Fruit fly (Drosophila melanogaster): ENCODE data around the gene Dip-B.
A peak's percentile ranks its signal among the peaks of the same experiment; 100 is the strongest.

The Dip-B gene

dm6 chr3R:13804971-13805603, 23.0 kb downstream of the Dip-B start (continued):
- no peak for TF ChIP-seq CG15073 (GFP tag; optimal IDR thresholded peaks at IDR 0.05)
- TF ChIP-seq CG18599 (GFP tag; optimal IDR thresholded peaks at IDR 0.05): peak; percentile 17
- no peak for TF ChIP-seq CG7357 (GFP tag; IDR thresholded peaks at IDR 0.05)
- TF ChIP-seq zen2 (GFP tag; IDR thresholded peaks at IDR 0.05; ENCODE audit: partially characterized antibody): 0 out of 3 replicates have a peak, but pooled peaks have one; percentile 46
- TF ChIP-seq zfh2 (GFP tag; optimal IDR thresholded peaks at IDR 0.05): no peak
- no peak for TF ChIP-seq CG10654 (GFP tag; optimal IDR thresholded peaks at IDR 0.05)
- peak; percentile 19 for TF ChIP-seq scrt (GFP tag; optimal IDR thresholded peaks at IDR 0.05)
- TF ChIP-seq CG34422 (GFP tag; IDR thresholded peaks at IDR 0.05): no peak
- no peak for TF ChIP-seq ase (GFP tag; IDR thresholded peaks at IDR 0.05)
- TF ChIP-seq CG8944 (GFP tag; optimal IDR thresholded peaks at IDR 0.05): no peak
- no peak for TF ChIP-seq sisA (GFP tag; IDR thresholded peaks at IDR 0.05)
- TF ChIP-seq GATAe (GFP tag; conservative IDR thresholded peaks at IDR 0.05): no peak
- TF ChIP-seq Hr78 (GFP tag; optimal IDR thresholded peaks at IDR 0.05): no peak
- no peak for TF ChIP-seq ssp (GFP tag; IDR thresholded peaks at IDR 0.05)
- TF ChIP-seq az2 (GFP tag; optimal IDR thresholded peaks at IDR 0.05): no peak
- TF ChIP-seq phol (tag; optimal IDR thresholded peaks at IDR 0.05): no peak
- TF ChIP-seq ttk (GFP tag; IDR thresholded peaks at IDR 0.05): peak; percentile 6; the same call in 1 of the 2 replicates
- TF ChIP-seq sug (tag; optimal IDR thresholded peaks at IDR 0.05): no peak
- no peak for TF ChIP-seq CG10462 (GFP tag; optimal IDR thresholded peaks at IDR 0.05)
- no peak for TF ChIP-seq CrebB (tag; optimal IDR thresholded peaks at IDR 0.05)
- TF ChIP-seq Lhr (GFP tag; optimal IDR thresholded peaks at IDR 0.05): no peak
- no peak for TF ChIP-seq CG13296 (GFP tag; optimal IDR thresholded peaks at IDR 0.05)
- TF ChIP-seq MESR4 (GFP tag; optimal IDR thresholded peaks at IDR 0.05): no peak
- no peak for TF ChIP-seq CG11085 (GFP tag; IDR thresholded peaks at IDR 0.05)
- TF ChIP-seq vfl (GFP tag; optimal IDR thresholded peaks at IDR 0.05): no peak
- TF ChIP-seq CG18764 (GFP tag; optimal IDR thresholded peaks at IDR 0.05): no peak
- 0 out of 4 replicates have a peak, but pooled peaks have one; percentile 69 for TF ChIP-seq chinmo (GFP tag; IDR thresholded peaks at IDR 0.05; ENCODE audit: partially characterized antibody)
- TF ChIP-seq nerfin-2 (GFP tag; IDR thresholded peaks at IDR 0.05; ENCODE audit: partially characterized antibody): no peak
- TF ChIP-seq CG5953 (GFP tag; IDR thresholded peaks at IDR 0.05): no peak
- TF ChIP-seq CG31224 (GFP tag; IDR thresholded peaks at IDR 0.05): peak; percentile 89
- no peak for TF ChIP-seq CG10147 (GFP tag; optimal IDR thresholded peaks at IDR 0.05)
- TF ChIP-seq amos (GFP tag; IDR thresholded peaks at IDR 0.05; ENCODE audit: partially characterized antibody): no peak
- TF ChIP-seq CG7928 (GFP tag; optimal IDR thresholded peaks at IDR 0.05): no peak
- no peak for TF ChIP-seq pan (optimal IDR thresholded peaks at IDR 0.05)
- no peak for TF ChIP-seq pan (GFP tag; optimal IDR thresholded peaks at IDR 0.05 in 1 of 2, IDR thresholded peaks at IDR 0.05 in 1 of 2)
- no peak for TF ChIP-seq Ets65A (GFP tag)
- no peak for TF ChIP-seq CG12769 (tag; optimal IDR thresholded peaks at IDR 0.05)
- no peak for TF ChIP-seq Spps (tag; optimal IDR thresholded peaks at IDR 0.05)
- no peak for TF ChIP-seq HLH54F (GFP tag; optimal IDR thresholded peaks at IDR 0.05)
- peak; percentile 50 for TF ChIP-seq CG11504 (tag; optimal IDR thresholded peaks at IDR 0.05)
- no peak for TF ChIP-seq CG1647 (GFP tag; optimal IDR thresholded peaks at IDR 0.05)
- no peak for TF ChIP-seq crc (GFP tag; optimal IDR thresholded peaks at IDR 0.05)
- no peak for TF ChIP-seq CG14050 (GFP tag; IDR thresholded peaks at IDR 0.05)
- peak; percentile 50 for TF ChIP-seq CG10543 (GFP tag; optimal IDR thresholded peaks at IDR 0.05)
- peak; percentile 50 for TF ChIP-seq cg (GFP tag; optimal IDR thresholded peaks at IDR 0.05)
- no peak for TF ChIP-seq B-H1 (GFP tag; IDR thresholded peaks at IDR 0.05)
- TF ChIP-seq CG1024 (GFP tag; IDR thresholded peaks at IDR 0.05): no peak
- peak; percentile 88 for TF ChIP-seq abd-A (tag; optimal IDR thresholded peaks at IDR 0.05)
- no peak for TF ChIP-seq CG31441 (GFP tag; IDR thresholded peaks at IDR 0.05)
- peak; percentile 5 for TF ChIP-seq CG8924 (tag; optimal IDR thresholded peaks at IDR 0.05)
- TF ChIP-seq CG32767 (GFP tag; IDR thresholded peaks at IDR 0.05): no peak

Data from whole organism, embryonic.